Worm (Caenorhabditis elegans) whole organism, mixed stage, embryonic: ENCODE results near the gene pfd-1.

ENCODE experiments used
- ces-1 ChIP-seq: fragments of 150-350 bp; optimal IDR thresholded peaks from 2 replicates; lab custom pipeline; 2014; ENCODE audit warnings: missing biosample characterization, missing genetic modification reagents, missing genetic modification characterization
- drap-1 ChIP-seq: fragments of 200-800 bp; sonication (Bioruptor generic); optimal IDR thresholded peaks from 3 replicates; lab custom pipeline; 2018; ENCODE audit warnings: mild to moderate bottlenecking, missing genetic modification characterization, missing compliant biosample characterization
- elt-1 ChIP-seq: sonication (generic microtip); optimal IDR thresholded peaks from 2 replicates; lab custom pipeline; 2017; ENCODE audit warnings: missing genetic modification characterization, mild to moderate bottlenecking, missing compliant biosample characterization, antibody characterized with exemption, moderate library complexity, borderline replicate concordance; ENCODE audit not compliant: insufficient read depth
- nhr-12 ChIP-seq: fragments of 150-350 bp; optimal IDR thresholded peaks from 2 replicates; lab custom pipeline; 2014; ENCODE audit warnings: missing biosample characterization, missing genetic modification characterization
- snpc-4 ChIP-seq: fragments of 150-350 bp; optimal IDR thresholded peaks from 2 replicates; lab custom pipeline; 2014; ENCODE audit warnings: missing biosample characterization, missing genetic modification characterization
- unc-62 ChIP-seq: fragments of 150-350 bp; optimal IDR thresholded peaks from 2 replicates; lab custom pipeline; 2014; ENCODE audit warnings: missing biosample characterization, missing genetic modification reagents, missing genetic modification characterization
- ztf-11 ChIP-seq: fragments of 150-350 bp; optimal IDR thresholded peaks from 2 replicates; lab custom pipeline; 2014; ENCODE audit warnings: missing biosample characterization, missing genetic modification characterization

ce11 chrIV:11146962-11147470, 2.9 kb upstream of the pfd-1 start, which contains the start of gene pigq-1:
- TF ChIP-seq unc-62 (no peak), nhr-12 (tag; lab: Kevin White, UChicago) (no peak), ztf-11 (tag; lab: Kevin White, UChicago) (no peak), drap-1 (GFP tag; lab: Kevin White, UChicago) (no peak), elt-1 (tag; lab: Kevin White, UChicago) (no peak), ces-1 (no peak), snpc-4 (tag; lab: Kevin White, UChicago) (no peak)
